Worm (Caenorhabditis elegans): ENCODE results near the gene F23G4.1.

DNA sequence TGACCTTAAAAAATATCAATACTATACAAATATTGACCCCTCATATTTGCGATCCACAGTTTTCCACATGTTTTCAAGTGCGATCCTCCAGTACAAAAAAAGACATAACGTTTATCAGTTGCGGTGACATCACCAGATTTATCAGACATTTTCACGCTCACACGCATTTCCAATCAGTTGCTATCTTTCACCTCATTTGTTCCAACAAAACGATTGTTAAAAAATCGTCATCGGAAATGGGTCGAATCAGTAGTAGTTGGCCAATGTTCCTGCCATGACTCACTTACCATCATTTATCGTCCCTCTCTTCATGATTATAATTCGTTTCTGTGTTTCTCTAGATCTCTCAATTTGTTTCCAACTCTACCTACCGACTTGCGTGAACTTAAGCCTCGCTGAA lies 51.3 kb downstream of the F23G4.1 start:
- TF ChIP-seq aly-2 (tag; optimal IDR thresholded peaks at IDR 0.05), result no peak
- no peak for TF ChIP-seq sem-4 (tag; optimal IDR thresholded peaks at IDR 0.05)
- no peak for TF ChIP-seq ztf-11 (tag; optimal IDR thresholded peaks at IDR 0.05)
- no peak for TF ChIP-seq unc-62 (GFP tag; optimal IDR thresholded peaks at IDR 0.05)
- TF ChIP-seq nhr-6 (tag; optimal IDR thresholded peaks at IDR 0.05), result no peak
- TF ChIP-seq nhr-25 (tag; optimal IDR thresholded peaks at IDR 0.05), result no peak
- TF ChIP-seq unc-39 (tag; optimal IDR thresholded peaks at IDR 0.05), result no peak
- TF ChIP-seq nhr-23 (tag; optimal IDR thresholded peaks at IDR 0.05), result no peak
- TF ChIP-seq blmp-1 (tag; optimal IDR thresholded peaks at IDR 0.05; ENCODE audit: insufficient read depth), result no peak
- TF ChIP-seq sma-9 (GFP tag; optimal IDR thresholded peaks at IDR 0.05), result peak; percentile 57
- no peak for TF ChIP-seq sma-9 (tag; optimal IDR thresholded peaks at IDR 0.05)
- no peak for TF ChIP-seq nhr-77 (tag; optimal IDR thresholded peaks at IDR 0.05)
- no peak for TF ChIP-seq C34F6.9 (tag; optimal IDR thresholded peaks at IDR 0.05)
- TF ChIP-seq skn-1 (tag; optimal IDR thresholded peaks at IDR 0.05), result no peak
- no peak for TF ChIP-seq snpc-4 (tag; optimal IDR thresholded peaks at IDR 0.05)
